Fruit fly (Drosophila melanogaster): Measurements from ENCODE around the gene asun.

- TF ChIP-seq insv (optimal IDR thresholded peaks at IDR 0.05) (no peak), Myc (optimal IDR thresholded peaks at IDR 0.05) (no peak), psq (optimal IDR thresholded peaks at IDR 0.05) (no peak), ttk (optimal IDR thresholded peaks at IDR 0.05) (no peak), h (optimal IDR thresholded peaks at IDR 0.05) (no peak), Sin3A (optimal IDR thresholded peaks at IDR 0.05) (no peak)
Observed at dm6 chr3R:16242461-16242934, 21.6 kb upstream of the asun start.
